Worm (Caenorhabditis elegans): ENCODE measurements around the gene gipc-1.

gipc-1 gene

DNA sequence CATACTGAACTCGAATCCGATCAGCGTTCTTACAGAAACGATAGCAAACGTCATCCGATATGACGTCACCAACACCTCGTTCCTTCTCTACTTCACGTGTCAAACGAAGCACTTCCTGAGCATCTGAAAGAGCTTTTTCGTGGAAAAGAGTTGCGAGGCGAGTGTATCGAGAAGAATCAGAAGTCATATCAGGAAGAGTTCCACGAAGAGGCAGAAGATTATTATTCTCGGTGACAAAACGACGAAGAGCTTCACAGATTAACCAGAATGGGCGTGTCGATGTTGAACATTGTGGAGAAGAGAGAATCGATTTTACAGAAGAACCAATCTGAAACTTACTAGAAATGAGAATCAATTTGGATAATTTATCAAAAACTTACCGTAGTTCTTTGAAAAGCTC, 48.3 kb downstream of the gipc-1 start:
- TF ChIP-seq lin-32 (GFP tag; optimal IDR thresholded peaks at IDR 0.05) (no peak), nhr-2 (tag; optimal IDR thresholded peaks at IDR 0.05) (no peak)

DNA sequence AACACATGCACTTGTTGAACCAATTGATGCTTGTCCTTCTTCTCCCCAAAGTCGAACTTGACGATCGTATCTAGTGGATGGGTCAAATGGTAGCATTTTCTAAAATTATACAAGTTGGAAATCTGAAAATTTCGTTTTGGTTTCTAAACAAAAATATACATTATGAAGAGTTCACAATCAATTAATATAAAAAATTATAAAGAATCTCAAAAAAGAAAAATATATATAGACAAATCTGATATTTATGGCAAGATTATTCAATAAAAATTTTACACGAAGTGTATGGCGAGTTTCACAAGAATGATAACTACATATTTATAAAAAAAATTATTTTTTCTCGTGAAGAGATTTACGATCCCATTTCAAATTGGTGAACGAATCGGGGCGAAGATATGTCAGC, 49.6 kb downstream of the gipc-1 start, which contains the start of gene ula-1:
ula-1 (minus strand) TSS at position 101 of the 400 bp plus-strand sequence.
- TF ChIP-seq lin-13 (tag; optimal IDR thresholded peaks at IDR 0.05) (no peak), mab-5 (tag; optimal IDR thresholded peaks at IDR 0.05) (no peak), unc-39 (tag; optimal IDR thresholded peaks at IDR 0.05) (no peak), ceh-39 (tag; optimal IDR thresholded peaks at IDR 0.05) (no peak), flh-1 (GFP tag; optimal IDR thresholded peaks at IDR 0.05) (no peak), tbx-8 (GFP tag; optimal IDR thresholded peaks at IDR 0.05) (no peak), bed-3 (GFP tag; optimal IDR thresholded peaks at IDR 0.05) (no peak), ces-1 (GFP tag; optimal IDR thresholded peaks at IDR 0.05) (no peak), hlh-1 (tag; optimal IDR thresholded peaks at IDR 0.05) (no peak), ceh-43 (GFP tag; optimal IDR thresholded peaks at IDR 0.05) (no peak), nhr-76 (tag; optimal IDR thresholded peaks at IDR 0.05) (no peak), blmp-1 (tag; optimal IDR thresholded peaks at IDR 0.05) (no peak), sptf-1 (tag; optimal IDR thresholded peaks at IDR 0.05) (no peak), elt-1 (tag; optimal IDR thresholded peaks at IDR 0.05; ENCODE audit: borderline replicate concordance, insufficient read depth) (no peak), unc-62 (GFP tag; optimal IDR thresholded peaks at IDR 0.05) (no peak), cnd-1 (tag; optimal IDR thresholded peaks at IDR 0.05) (no peak), unc-120 (tag; optimal IDR thresholded peaks at IDR 0.05; ENCODE audit: poor library complexity, severe bottlenecking) (no peak), lin-32 (GFP tag; optimal IDR thresholded peaks at IDR 0.05) (no peak), lsy-2 (tag; optimal IDR thresholded peaks at IDR 0.05) (no peak)

Data from whole organism, mixed stage, embryonic.